Worm (Caenorhabditis elegans): Measurements from ENCODE around the gene spin-1.

Gene spin-1

ce11 chrV:12158377-12158776 lies 43.6 kb downstream of the spin-1 start:
- TF ChIP-seq nhr-71 (tag; optimal IDR thresholded peaks at IDR 0.05) (peak; percentile 47), nhr-20 (tag; optimal IDR thresholded peaks at IDR 0.05) (peak; percentile 27), hlh-4 (tag; optimal IDR thresholded peaks at IDR 0.05) (no peak), alr-1 (tag; optimal IDR thresholded peaks at IDR 0.05; ENCODE audit: borderline replicate concordance) (no peak), lin-14 (GFP tag; optimal IDR thresholded peaks at IDR 0.05) (peak; percentile 79), snu-23 (GFP tag; optimal IDR thresholded peaks at IDR 0.05) (peak; percentile 8), aha-1 (tag; optimal IDR thresholded peaks at IDR 0.05) (no peak), efl-1 (optimal IDR thresholded peaks at IDR 0.05) (peak in 1 of 2 experiments; percentile 14), efl-1 (GFP tag; optimal IDR thresholded peaks at IDR 0.05 in 1 of 2) (peak in 1 of 2 experiments; percentile 77), zag-1 (tag; optimal IDR thresholded peaks at IDR 0.05) (no peak), blmp-1 (tag; optimal IDR thresholded peaks at IDR 0.05) (no peak), unc-30 (tag; optimal IDR thresholded peaks at IDR 0.05) (no peak), mep-1 (tag; optimal IDR thresholded peaks at IDR 0.05) (no peak), egl-13 (tag; optimal IDR thresholded peaks at IDR 0.05) (no peak), elt-2 (tag; optimal IDR thresholded peaks at IDR 0.05) (no peak), dpl-1 (GFP tag; optimal IDR thresholded peaks at IDR 0.05) (no peak), rnt-1 (tag; optimal IDR thresholded peaks at IDR 0.05) (peak; percentile 76), nhr-85 (tag) (peak; percentile 81), nhr-19 (GFP tag; conservative IDR thresholded peaks at IDR 0.05) (peak; percentile 29)

DNA sequence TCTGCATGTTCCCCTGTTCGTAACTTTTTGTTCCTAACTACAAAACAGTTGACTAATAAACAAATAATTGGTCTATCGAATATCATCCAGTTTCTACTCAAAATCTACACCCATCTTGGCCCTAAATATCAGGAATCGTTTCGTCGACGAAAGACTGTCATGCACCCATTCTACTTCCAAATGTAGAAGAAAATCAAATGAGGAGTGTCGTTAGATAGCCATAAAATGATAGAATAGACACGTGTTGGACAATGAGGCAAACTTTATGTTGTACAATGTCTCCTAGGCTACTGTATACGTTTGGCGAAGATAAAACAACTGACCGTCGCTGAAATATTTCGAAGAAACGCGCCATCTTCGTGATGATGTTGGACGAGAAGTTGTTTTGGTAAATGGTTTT lies 45.2 kb downstream of the spin-1 start:
- TF ChIP-seq nhr-85 (tag) (peak; percentile 85), ceh-88 (GFP tag; IDR thresholded peaks at IDR 0.05) (no peak), efl-1 (optimal IDR thresholded peaks at IDR 0.05) (no peak), efl-1 (GFP tag; optimal IDR thresholded peaks at IDR 0.05 in 1 of 2) (peak in 1 of 2 experiments; percentile 70), lin-14 (GFP tag; optimal IDR thresholded peaks at IDR 0.05) (peak; percentile 8), fkh-4 (tag; optimal IDR thresholded peaks at IDR 0.05; ENCODE audit: borderline replicate concordance) (no peak), egl-27 (tag; optimal IDR thresholded peaks at IDR 0.05) (no peak), ceh-63 (GFP tag; optimal IDR thresholded peaks at IDR 0.05) (no peak)

DNA sequence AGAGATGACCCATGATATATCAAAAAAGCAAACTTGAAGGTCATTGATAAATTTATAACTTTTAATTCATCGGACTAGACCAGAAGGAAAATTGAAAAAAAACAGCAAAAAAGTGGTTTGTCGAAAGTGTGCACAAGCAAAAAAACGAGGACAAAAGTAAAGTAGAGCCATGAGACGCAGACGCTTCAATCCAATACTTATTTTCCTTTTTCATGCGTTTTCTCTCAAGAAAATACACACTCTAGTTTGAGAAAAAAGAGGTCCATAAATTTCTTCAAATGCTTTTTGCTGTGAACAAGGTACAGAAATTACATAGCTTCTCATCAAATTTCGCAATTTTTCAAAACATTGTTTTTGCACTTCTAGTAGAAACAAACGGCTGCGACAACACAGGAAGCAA lies 46.4 kb downstream of the spin-1 start:
- peak in 1 of 6 experiments; percentile 77 for TF ChIP-seq elt-3 (tag; optimal IDR thresholded peaks at IDR 0.05)
- peak in 1 of 3 experiments; percentile 15 for TF ChIP-seq ceh-82 (tag; optimal IDR thresholded peaks at IDR 0.05)
- TF ChIP-seq lsy-2 (tag; optimal IDR thresholded peaks at IDR 0.05), result peak in 1 of 2 experiments; percentile 23
- peak; percentile 61 for TF ChIP-seq lin-14 (GFP tag; optimal IDR thresholded peaks at IDR 0.05)
- TF ChIP-seq nhr-19 (GFP tag; conservative IDR thresholded peaks at IDR 0.05), result no peak

- TF ChIP-seq C04F5.9 (tag; optimal IDR thresholded peaks at IDR 0.05) (no peak), nhr-28 (tag; optimal IDR thresholded peaks at IDR 0.05) (no peak), lsy-2 (tag; optimal IDR thresholded peaks at IDR 0.05) (no peak), Y116A8C.19 (tag; optimal IDR thresholded peaks at IDR 0.05; ENCODE audit: borderline replicate concordance) (no peak), nhr-12 (tag; optimal IDR thresholded peaks at IDR 0.05) (no peak), blmp-1 (tag; optimal IDR thresholded peaks at IDR 0.05) (no peak), pag-3 (tag; optimal IDR thresholded peaks at IDR 0.05; ENCODE audit: borderline replicate concordance, insufficient read depth) (no peak), efl-3 (GFP tag; optimal IDR thresholded peaks at IDR 0.05) (no peak), skn-1 (tag; optimal IDR thresholded peaks at IDR 0.05) (no peak), nhr-11 (tag; optimal IDR thresholded peaks at IDR 0.05) (no peak), unc-30 (tag; optimal IDR thresholded peaks at IDR 0.05) (no peak), jun-1 (tag; optimal IDR thresholded peaks at IDR 0.05) (no peak), nhr-90 (tag; optimal IDR thresholded peaks at IDR 0.05; ENCODE audit: poor library complexity) (no peak), hpl-2 (GFP tag; optimal IDR thresholded peaks at IDR 0.05) (no peak), pqm-1 (tag; optimal IDR thresholded peaks at IDR 0.05) (no peak), zag-1 (tag; optimal IDR thresholded peaks at IDR 0.05) (no peak), tlp-1 (tag; optimal IDR thresholded peaks at IDR 0.05) (no peak), fkh-4 (tag; optimal IDR thresholded peaks at IDR 0.05; ENCODE audit: borderline replicate concordance) (no peak)
Measured at ce11 chrV:12162220-12162619, 47.4 kb downstream of the spin-1 start, which contains the start of gene C27A7.5. Gene C27A7.5 (minus strand): TSS chrV:12162320.
